Fruit fly (Drosophila melanogaster) whole organism, embryonic: ENCODE data around the gene CG13008.
A peak's percentile ranks its signal among the peaks of the same experiment; 100 is the strongest.

ENCODE experiments used
- Abd-B ChIP-seq: fragments of 200-800 bp; sonication (Bioruptor generic); optimal IDR thresholded peaks from 2 replicates; lab custom pipeline; 2018; ENCODE audit warnings: missing biosample characterization, mild to moderate bottlenecking, missing genetic modification characterization, moderate library complexity
- Atf6 ChIP-seq: fragments of 200-800 bp; sonication (Bioruptor generic); IDR thresholded peaks from 2 replicates; pipeline ENCODE4 v1.3.6; 2022; ENCODE audit warnings: missing biosample characterization, missing genetic modification characterization
- CG1024 ChIP-seq: fragments of 200-800 bp; sonication (Bioruptor generic); IDR thresholded peaks from 2 replicates; pipeline ENCODE4 v1.3.6; 2022; ENCODE audit warnings: missing biosample characterization, missing genetic modification characterization
- CG10979 ChIP-seq: fragments of 200-800 bp; sonication (Bioruptor generic); optimal IDR thresholded peaks from 2 replicates; lab custom pipeline; 2018; ENCODE audit warnings: missing biosample characterization, mild to moderate bottlenecking, missing genetic modification characterization, moderate library complexity
- CG11456 ChIP-seq: fragments of 200-800 bp; sonication (Bioruptor generic); IDR thresholded peaks from 3 replicates; pipeline ENCODE4 v1.3.6; 2022; ENCODE audit warnings: missing biosample characterization, missing genetic modification characterization
- CG11696 ChIP-seq: fragments of 200-800 bp; sonication (Bioruptor generic); IDR thresholded peaks from 2 replicates; pipeline ENCODE4 v1.3.6; 2022; ENCODE audit warnings: missing biosample characterization, missing genetic modification characterization
- CG14667 ChIP-seq: fragments of 200-800 bp; sonication (Bioruptor generic); IDR thresholded peaks from 2 replicates; pipeline ENCODE4 v1.3.6; 2022; ENCODE audit warnings: missing biosample characterization, missing genetic modification characterization
- CG18262 ChIP-seq: fragments of 200-800 bp; optimal IDR thresholded peaks from 3 replicates; lab custom pipeline; 2019; ENCODE audit warnings: missing biosample characterization, mild to moderate bottlenecking, missing genetic modification characterization, moderate library complexity
- CG2199 ChIP-seq: fragments of 200-800 bp; sonication (Bioruptor generic); IDR thresholded peaks from 3 replicates; pipeline ENCODE4 v1.3.6; 2022; ENCODE audit warnings: missing biosample characterization, missing genetic modification characterization
- CG5180 ChIP-seq: fragments of 200-800 bp; sonication (Bioruptor generic); optimal IDR thresholded peaks from 3 replicates; lab custom pipeline; 2017; ENCODE audit warnings: missing biosample characterization, missing genetic modification characterization, mild to moderate bottlenecking, moderate library complexity, missing genetic modification reagents
- CG6683 ChIP-seq: fragments of 200-800 bp; sonication (Bioruptor generic); optimal IDR thresholded peaks from 2 replicates; lab custom pipeline; 2017; ENCODE audit warnings: missing biosample characterization, mild to moderate bottlenecking, missing genetic modification characterization, missing genetic modification reagents
- CG7556 ChIP-seq: fragments of 200-800 bp; sonication (Bioruptor generic); optimal IDR thresholded peaks from 2 replicates; lab custom pipeline; 2017; ENCODE audit warnings: missing biosample characterization, mild to moderate bottlenecking, missing genetic modification characterization
- CG7839 ChIP-seq: fragments of 200-800 bp; sonication (Bioruptor generic); optimal IDR thresholded peaks from 3 replicates; lab custom pipeline; 2018; ENCODE audit warnings: missing biosample characterization, mild to moderate bottlenecking, missing genetic modification characterization, moderate library complexity
- CG8478 ChIP-seq: fragments of >200 bp; optimal IDR thresholded peaks from 2 replicates; lab custom pipeline; 2018
- CG9876 ChIP-seq: fragments of 200-800 bp; sonication (Bioruptor generic); optimal IDR thresholded peaks from 2 replicates; lab custom pipeline; 2016; ENCODE audit warnings: missing biosample characterization, missing genetic modification characterization
- CkIIα-i1 ChIP-seq: fragments of 200-800 bp; sonication (Bioruptor generic); IDR thresholded peaks from 2 replicates; pipeline ENCODE4 v1.3.6; 2022; ENCODE audit warnings: missing biosample characterization, missing genetic modification characterization
- D ChIP-seq, 2 experiments: fragments of 200-800 bp in 1 of 2; fragments of >200 bp in 1 of 2; sonication (Bioruptor generic) in 1 of 2; optimal IDR thresholded peaks; 2 replicates in 1 of 2; 3 replicates in 1 of 2; lab custom pipeline; 2017; ENCODE audit warnings: mild to moderate bottlenecking in 1 of 2, missing biosample characterization in 1 of 2, missing genetic modification characterization in 1 of 2, missing genetic modification reagents in 1 of 2
- Doc2 ChIP-seq: fragments of 200-800 bp; sonication (Bioruptor generic); IDR thresholded peaks from 2 replicates; pipeline ENCODE4 v1.3.6; 2022; ENCODE audit warnings: missing biosample characterization, missing genetic modification characterization
- Doc3 ChIP-seq: fragments of 200-800 bp; sonication (Bioruptor generic); IDR thresholded peaks from 3 replicates; pipeline ENCODE4 v1.3.6; 2022; ENCODE audit warnings: missing biosample characterization, missing genetic modification characterization; ENCODE audit not compliant: partially characterized antibody
- Eip74EF ChIP-seq, 2 experiments: fragments of 200-800 bp in 1 of 2; fragments of >200 bp in 1 of 2; sonication (Bioruptor generic) in 1 of 2; optimal IDR thresholded peaks; 2 replicates each; lab custom pipeline; 2017 to 2019; ENCODE audit warnings: missing biosample characterization in 2 of 2, missing genetic modification characterization in 2 of 2, mild to moderate bottlenecking in 1 of 2, moderate library complexity in 1 of 2
- Elba2 ChIP-seq: fragments of 200-800 bp; sonication (Bioruptor generic); optimal IDR thresholded peaks from 3 replicates; lab custom pipeline; 2016; ENCODE audit warnings: missing biosample characterization, missing genetic modification characterization
- HHEX ChIP-seq: fragments of 200-800 bp; sonication (Bioruptor generic); optimal IDR thresholded peaks from 3 replicates; lab custom pipeline; 2017; ENCODE audit warnings: missing biosample characterization, mild to moderate bottlenecking, missing genetic modification characterization, missing genetic modification reagents
- Hand ChIP-seq: fragments of 200-800 bp; sonication (Bioruptor generic); optimal IDR thresholded peaks from 2 replicates; lab custom pipeline; 2017; ENCODE audit warnings: mild to moderate bottlenecking, missing biosample characterization, missing genetic modification reagents, missing genetic modification characterization
- Hr78 ChIP-seq, 2 experiments: fragments of 200-800 bp in 1 of 2; fragments of >200 bp in 1 of 2; sonication (Bioruptor generic) in 1 of 2; optimal IDR thresholded peaks; 2 replicates each; lab custom pipeline; 2017 to 2019; ENCODE audit warnings: missing biosample characterization in 2 of 2, missing genetic modification characterization in 2 of 2, mild to moderate bottlenecking in 1 of 2, moderate library complexity in 1 of 2
- MBD-R2 ChIP-seq: fragments of 200-800 bp; sonication (Bioruptor generic); IDR thresholded peaks from 2 replicates; pipeline ENCODE4 v1.3.6; 2022; ENCODE audit warnings: missing biosample characterization, missing genetic modification characterization
- MTF-1 ChIP-seq: fragments of 200-800 bp; sonication (Bioruptor generic); optimal IDR thresholded peaks from 2 replicates; lab custom pipeline; 2018; ENCODE audit warnings: missing biosample characterization, mild to moderate bottlenecking, missing genetic modification characterization, borderline replicate concordance
- Myb ChIP-seq: fragments of 200-800 bp; sonication (Bioruptor generic); optimal IDR thresholded peaks from 2 replicates; lab custom pipeline; 2016; ENCODE audit warnings: missing biosample characterization, missing genetic modification characterization
- Nf-YC ChIP-seq: fragments of 200-800 bp; optimal IDR thresholded peaks from 3 replicates; lab custom pipeline; 2019; ENCODE audit warnings: missing biosample characterization, mild to moderate bottlenecking, missing genetic modification characterization, moderate library complexity
- Opbp ChIP-seq: fragments of 200-800 bp; sonication (Bioruptor generic); IDR thresholded peaks from 3 replicates; pipeline ENCODE4 v1.3.6; 2022; ENCODE audit warnings: missing biosample characterization, missing genetic modification characterization; ENCODE audit not compliant: partially characterized antibody
- Sin3A ChIP-seq: fragments of >200 bp; optimal IDR thresholded peaks from 2 replicates; lab custom pipeline; 2018
- ab ChIP-seq: fragments of 200-800 bp; sonication (Bioruptor generic); optimal IDR thresholded peaks from 2 replicates; lab custom pipeline; 2016; ENCODE audit warnings: missing biosample characterization, missing genetic modification characterization
- az2 ChIP-seq: fragments of 200-800 bp; sonication (Bioruptor generic); optimal IDR thresholded peaks from 3 replicates; lab custom pipeline; 2016; ENCODE audit warnings: missing biosample characterization, missing genetic modification characterization
- croc ChIP-seq: fragments of 200-800 bp; sonication (Bioruptor generic); conservative IDR thresholded peaks from 3 replicates; pipeline ENCODE4 v1.3.6; 2022; ENCODE audit warnings: missing biosample characterization, missing genetic modification characterization
- en ChIP-seq: fragments of 200-800 bp; sonication (Bioruptor generic); optimal IDR thresholded peaks from 2 replicates; lab custom pipeline; 2016; ENCODE audit warnings: missing biosample characterization, missing genetic modification characterization
- fd102C ChIP-seq: fragments of 200-800 bp; sonication (Bioruptor generic); optimal IDR thresholded peaks from 2 replicates; lab custom pipeline; 2018; ENCODE audit warnings: missing biosample characterization, mild to moderate bottlenecking, missing genetic modification characterization, moderate library complexity
- fru ChIP-seq: fragments of >200 bp; optimal IDR thresholded peaks from 2 replicates; lab custom pipeline; 2017
- grn ChIP-seq: fragments of 200-800 bp; sonication (Bioruptor generic); optimal IDR thresholded peaks from 3 replicates; lab custom pipeline; 2017; ENCODE audit warnings: missing biosample characterization, missing genetic modification characterization
- insv ChIP-seq, 2 experiments: fragments of 200-800 bp; sonication (Bioruptor generic); optimal IDR thresholded peaks; 3 replicates each; lab custom pipeline; 2016 to 2018; ENCODE audit warnings: missing biosample characterization in 2 of 2, missing genetic modification characterization in 2 of 2
- kay ChIP-seq: fragments of 200-800 bp; sonication (Bioruptor generic); optimal IDR thresholded peaks from 2 replicates; lab custom pipeline; 2016; ENCODE audit warnings: missing biosample characterization, missing genetic modification characterization
- lilli ChIP-seq: fragments of 200-800 bp; sonication (Bioruptor generic); optimal IDR thresholded peaks from 3 replicates; lab custom pipeline; 2016; ENCODE audit warnings: missing biosample characterization, missing genetic modification characterization
- pnt ChIP-seq: fragments of 200-800 bp; sonication (Bioruptor generic); optimal IDR thresholded peaks from 3 replicates; lab custom pipeline; 2016; ENCODE audit warnings: missing biosample characterization, missing genetic modification characterization
- run ChIP-seq: fragments of 200-800 bp; sonication (Bioruptor generic); optimal IDR thresholded peaks from 3 replicates; lab custom pipeline; 2018; ENCODE audit warnings: missing biosample characterization, mild to moderate bottlenecking, missing genetic modification characterization
- sim ChIP-seq: fragments of 200-800 bp; sonication (Bioruptor generic); IDR thresholded peaks from 2 replicates; pipeline ENCODE4 v1.3.6; 2022; ENCODE audit warnings: missing biosample characterization, missing genetic modification characterization
- sob ChIP-seq: fragments of 200-800 bp; sonication (Bioruptor generic); IDR thresholded peaks from 2 replicates; pipeline ENCODE4 v1.3.6; 2022; ENCODE audit warnings: missing biosample characterization, missing genetic modification characterization
- toy ChIP-seq: fragments of 200-800 bp; sonication (Bioruptor generic); IDR thresholded peaks from 2 replicates; pipeline ENCODE4 v1.3.6; 2022; ENCODE audit warnings: missing biosample characterization, missing genetic modification characterization
- twi ChIP-seq: fragments of 200-800 bp; optimal IDR thresholded peaks from 2 replicates; lab custom pipeline; 2019; ENCODE audit warnings: missing biosample characterization, mild to moderate bottlenecking, missing genetic modification characterization, moderate library complexity
- tx ChIP-seq: fragments of 200-800 bp; sonication (Bioruptor generic); optimal IDR thresholded peaks from 2 replicates; lab custom pipeline; 2016; ENCODE audit warnings: missing biosample characterization, missing genetic modification characterization
- unpg ChIP-seq: fragments of 200-800 bp; sonication (Bioruptor generic); optimal IDR thresholded peaks from 3 replicates; lab custom pipeline; 2018; ENCODE audit warnings: missing biosample characterization, mild to moderate bottlenecking, missing genetic modification characterization, moderate library complexity

The CG13008 gene

DNA sequence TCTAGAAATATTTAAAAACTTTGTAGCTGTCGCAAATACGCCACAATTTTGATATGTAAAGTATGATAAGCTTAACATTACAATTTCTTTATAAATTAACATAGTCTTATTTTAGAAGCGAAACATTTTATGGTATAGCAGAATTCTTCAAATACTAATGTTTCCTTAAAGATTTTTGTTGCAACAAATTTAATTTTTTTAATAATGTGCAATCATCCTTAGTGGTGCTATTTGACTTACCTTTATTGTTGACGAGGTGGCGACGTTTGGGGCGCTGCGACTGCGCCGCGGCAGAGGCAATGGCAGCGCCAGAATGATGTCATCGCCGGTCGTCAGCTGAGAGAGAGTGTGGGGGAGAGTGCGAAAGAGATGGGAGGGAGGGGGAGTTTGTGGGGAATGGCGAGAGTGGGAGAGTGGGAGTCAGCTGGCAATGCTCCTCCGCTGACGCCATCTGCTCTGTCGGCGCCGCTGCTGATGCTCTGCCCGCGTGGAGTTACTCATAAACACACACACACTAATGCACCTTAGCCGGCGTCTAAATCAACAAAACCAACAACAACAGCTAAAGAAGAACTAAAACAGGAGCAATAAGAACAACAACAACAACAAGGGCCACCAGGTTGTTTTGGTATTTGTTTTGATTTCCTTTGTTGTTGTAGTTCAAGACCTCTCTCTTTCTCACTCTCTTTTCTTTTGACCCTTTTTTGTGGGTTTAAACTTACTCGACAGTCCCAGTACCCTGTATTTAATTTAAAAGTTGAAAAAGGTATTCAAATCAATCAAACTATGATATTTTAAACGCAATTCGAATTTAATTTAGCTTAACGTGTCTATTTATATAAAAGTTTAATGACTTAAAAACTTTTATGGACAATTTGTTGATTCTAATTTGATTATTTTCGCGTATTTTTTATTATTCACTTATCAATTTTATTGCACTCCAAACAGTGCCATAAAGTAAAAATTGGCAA, 12.4 kb downstream of the CG13008 start (continued):
- TF ChIP-seq tx (GFP tag; lab: Kevin White, UChicago) (peak; percentile 9), Hr78 (GFP tag; optimal IDR thresholded peaks at IDR 0.05; lab: Kevin White, UChicago) (peak in 1 of 2 experiments; percentile 49), az2 (peak; percentile 74), HHEX (GFP tag; lab: Kevin White, UChicago) (peak; percentile 64), run (peak; percentile 80), Doc2 (GFP tag; lab: Robert Waterston, UW) (no peak), CG5180 (GFP tag; lab: Kevin White, UChicago) (peak; percentile 50), CG1024 (GFP tag; lab: Robert Waterston, UW) (0 out of 2 replicates have a peak, but pooled peaks have one; percentile 10), unpg (peak; percentile 88), Eip74EF (GFP tag; optimal IDR thresholded peaks at IDR 0.05; lab: Kevin White, UChicago) (peak in 1 of 2 experiments; percentile 49), Opbp (GFP tag; lab: Robert Waterston, UW) (no peak), insv (GFP tag; optimal IDR thresholded peaks at IDR 0.05; lab: Kevin White, UChicago) (no peak), Abd-B (peak; percentile 69), CG8478 (lab: Kevin White, UChicago) (no peak), Myb (peak; percentile 23), CG11696 (GFP tag; lab: Robert Waterston, UW) (peak; percentile 88), Doc3 (GFP tag; lab: Robert Waterston, UW) (no peak), Nf-YC (peak; percentile 51), en (GFP tag; lab: Kevin White, UChicago) (peak; percentile 33), grn (GFP tag; lab: Kevin White, UChicago) (no peak), MBD-R2 (GFP tag; lab: Robert Waterston, UW) (peak; percentile 15; the same call in 1 of the 2 replicates), ab (GFP tag; lab: Kevin White, UChicago) (no peak), fd102C (GFP tag; lab: Kevin White, UChicago) (no peak), CG6683 (GFP tag; lab: Kevin White, UChicago) (no peak), CG14667 (GFP tag; lab: Robert Waterston, UW) (peak; percentile 34), toy (GFP tag; lab: Robert Waterston, UW) (no peak), CG18262 (peak; percentile 73), croc (GFP tag; lab: Robert Waterston, UW) (peak; percentile 45; the same call in 2 of the 3 replicates), CG11456 (GFP tag; lab: Robert Waterston, UW) (peak; percentile 53; the same call in 2 of the 3 replicates), CG10979 (tag; lab: Kevin White, UChicago) (peak; percentile 65), CG7556 (GFP tag; lab: Kevin White, UChicago) (peak; percentile 88), sim (GFP tag; lab: Robert Waterston, UW) (no peak; the same call in 1 of the 2 replicates), CG2199 (no peak), D (optimal IDR thresholded peaks at IDR 0.05; lab: Kevin White, UChicago) (no peak), D (GFP tag; optimal IDR thresholded peaks at IDR 0.05; lab: Kevin White, UChicago) (peak; percentile 44), Elba2 (GFP tag; lab: Kevin White, UChicago) (no peak), CkIIα-i1 (no peak), CG9876 (GFP tag; lab: Kevin White, UChicago) (no peak), twi (tag; lab: Kevin White, UChicago) (peak; percentile 57), fru (no peak), pnt (GFP tag; lab: Kevin White, UChicago) (no peak), MTF-1 (GFP tag; lab: Kevin White, UChicago) (no peak), kay (peak; percentile 21), lilli (GFP tag; lab: Kevin White, UChicago) (peak; percentile 74), Hand (GFP tag; lab: Kevin White, UChicago) (peak; percentile 56), CG7839 (peak; percentile 73), Atf6 (GFP tag; lab: Robert Waterston, UW) (peak; percentile 72; the same call in 1 of the 2 replicates), sob (GFP tag; lab: Robert Waterston, UW) (peak; percentile 56; the same call in 1 of the 2 replicates), Sin3A (no peak)
